Worm (Caenorhabditis elegans): ENCODE data around the gene Y46H3D.1.
"Not testable (repeated sequence)": the region's sequence is repeated elsewhere in the genome, so short reads cannot be mapped to it uniquely, and the experiment has no call there.

Gene Y46H3D.1

DNA sequence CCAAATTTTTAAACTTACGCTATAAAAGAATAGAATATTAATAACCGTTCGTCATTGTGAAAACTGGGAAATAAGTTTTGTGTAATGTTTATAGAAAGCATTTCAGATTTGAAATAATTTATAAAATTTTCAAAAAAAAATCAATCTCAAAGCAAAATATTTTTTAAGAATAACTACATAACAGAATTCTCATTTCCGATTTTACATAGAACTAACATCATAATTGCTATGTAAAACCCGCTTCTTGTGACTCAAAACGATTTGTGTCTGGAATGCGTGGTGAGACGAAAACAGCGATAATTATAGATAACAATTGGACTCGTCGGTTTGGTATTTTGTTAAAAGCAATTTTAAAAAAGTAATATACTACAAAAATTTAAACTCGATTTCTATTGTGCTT lies 38.5 kb downstream of the Y46H3D.1 start, which contains the start of gene srw-91:
srw-91 (minus strand) TSS at position 101 of the 400 bp plus-strand sequence.
- TF ChIP-seq Y116A8C.19 (tag; optimal IDR thresholded peaks at IDR 0.05; ENCODE audit: borderline replicate concordance) (no peak), nhr-20 (tag; optimal IDR thresholded peaks at IDR 0.05) (no peak), lir-3 (tag; optimal IDR thresholded peaks at IDR 0.05; ENCODE audit: poor library complexity) (no peak), ceh-90 (tag; optimal IDR thresholded peaks at IDR 0.05) (no peak)

DNA sequence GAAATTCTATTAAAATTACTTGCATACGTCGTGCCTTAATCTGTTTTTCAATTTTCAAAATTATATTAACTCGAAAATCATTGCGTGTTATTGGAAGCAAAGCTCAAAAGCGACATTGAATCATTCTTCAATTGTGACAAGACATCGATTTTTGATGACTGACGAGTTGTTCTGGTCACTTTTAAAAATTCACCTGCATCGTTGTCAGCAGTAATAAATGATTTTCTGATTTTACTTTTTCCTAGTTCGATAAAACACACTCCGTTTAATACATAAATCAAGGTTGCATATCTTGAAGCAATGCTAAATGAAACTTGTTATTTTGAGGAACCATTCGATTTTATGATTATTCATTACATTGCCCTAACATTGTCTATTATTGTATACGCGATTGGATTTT lies 40.0 kb downstream of the Y46H3D.1 start, which contains the start of gene srh-3:
srh-3 (plus strand) TSS at position 301 of the 400 bp plus-strand sequence.
- TF ChIP-seq fkh-8 (tag; optimal IDR thresholded peaks at IDR 0.05) (no peak), aly-2 (tag; optimal IDR thresholded peaks at IDR 0.05) (no peak), elt-2 (tag; optimal IDR thresholded peaks at IDR 0.05) (no peak), ces-1 (GFP tag; optimal IDR thresholded peaks at IDR 0.05) (no peak), hlh-4 (tag; optimal IDR thresholded peaks at IDR 0.05) (no peak), mdl-1 (tag; optimal IDR thresholded peaks at IDR 0.05) (no peak), dsc-1 (tag; optimal IDR thresholded peaks at IDR 0.05) (no peak), lir-3 (tag; optimal IDR thresholded peaks at IDR 0.05; ENCODE audit: poor library complexity) (no peak), hpl-2 (GFP tag; optimal IDR thresholded peaks at IDR 0.05) (no peak), snpc-4 (tag; optimal IDR thresholded peaks at IDR 0.05) (no peak), zag-1 (tag; optimal IDR thresholded peaks at IDR 0.05) (no peak), nhr-19 (GFP tag; conservative IDR thresholded peaks at IDR 0.05) (no peak), pax-3 (tag; optimal IDR thresholded peaks at IDR 0.05) (no peak), Y116A8C.19 (tag; optimal IDR thresholded peaks at IDR 0.05; ENCODE audit: borderline replicate concordance) (no peak), mef-2 (tag; optimal IDR thresholded peaks at IDR 0.05) (no peak), skn-1 (tag; optimal IDR thresholded peaks at IDR 0.05) (no peak)

DNA sequence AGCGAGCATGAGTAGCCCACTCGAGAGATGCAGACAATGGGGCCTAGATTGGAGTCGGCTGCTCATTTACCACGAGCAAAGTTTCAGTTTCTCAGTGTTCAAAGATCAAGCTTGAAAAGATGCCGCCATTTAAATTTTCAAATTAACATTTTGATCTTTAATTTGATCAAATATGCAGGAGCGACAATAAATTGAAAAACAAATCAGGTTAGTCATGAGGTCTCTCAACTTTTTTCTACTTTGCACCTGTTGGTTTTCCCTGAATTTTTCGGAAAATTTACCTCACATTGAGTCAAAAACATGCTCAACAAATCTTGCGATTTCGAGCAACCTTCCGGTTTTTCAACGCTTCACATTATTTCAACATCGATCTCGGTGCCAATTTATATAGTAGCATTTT lies 43.0 kb downstream of the Y46H3D.1 start, which contains the start of gene srh-5:
srh-5 (plus strand) TSS at position 301 of the 400 bp plus-strand sequence.
- no peak for TF ChIP-seq nhr-71 (tag; optimal IDR thresholded peaks at IDR 0.05)
- no peak for TF ChIP-seq lin-39 (tag; optimal IDR thresholded peaks at IDR 0.05)
- no peak for TF ChIP-seq lin-35 (GFP tag; optimal IDR thresholded peaks at IDR 0.05)
- TF ChIP-seq tlp-1 (tag; optimal IDR thresholded peaks at IDR 0.05) = no peak
- TF ChIP-seq Y116A8C.19 (tag; optimal IDR thresholded peaks at IDR 0.05; ENCODE audit: borderline replicate concordance) = no peak
- no peak for TF ChIP-seq nhr-76 (tag; optimal IDR thresholded peaks at IDR 0.05)
- TF ChIP-seq ceh-8 (GFP tag; optimal IDR thresholded peaks at IDR 0.05) = no peak
- TF ChIP-seq snpc-4 (tag; optimal IDR thresholded peaks at IDR 0.05) = no peak
- no peak for TF ChIP-seq ceh-63 (GFP tag; optimal IDR thresholded peaks at IDR 0.05)
- TF ChIP-seq dsc-1 (tag; optimal IDR thresholded peaks at IDR 0.05) = no peak
- no peak for TF ChIP-seq unc-130 (tag; optimal IDR thresholded peaks at IDR 0.05)
- TF ChIP-seq rnt-1 (tag; optimal IDR thresholded peaks at IDR 0.05) = no peak
- no peak for TF ChIP-seq sptf-1 (tag; optimal IDR thresholded peaks at IDR 0.05)
- no peak for TF ChIP-seq snu-23 (GFP tag; optimal IDR thresholded peaks at IDR 0.05)
- TF ChIP-seq mef-2 (tag; optimal IDR thresholded peaks at IDR 0.05) = no peak
- no peak for TF ChIP-seq aha-1 (tag; optimal IDR thresholded peaks at IDR 0.05)
- TF ChIP-seq zip-4 (GFP tag; optimal IDR thresholded peaks at IDR 0.05) = no peak
- TF ChIP-seq efl-1 (optimal IDR thresholded peaks at IDR 0.05) = no peak
- TF ChIP-seq efl-1 (GFP tag; optimal IDR thresholded peaks at IDR 0.05 in 1 of 2) = no peak
- TF ChIP-seq hpl-2 (GFP tag; optimal IDR thresholded peaks at IDR 0.05) = no peak
- TF ChIP-seq jun-1 (tag; optimal IDR thresholded peaks at IDR 0.05) = no peak

ce11 chrV:1692494-1692893 lies 50.2 kb downstream of the Y46H3D.1 start, which contains the start of gene Y46H3C.5:
TSS of gene Y46H3C.5 (minus strand) at chrV:1692495.
- TF ChIP-seq zip-4 (GFP tag; optimal IDR thresholded peaks at IDR 0.05); ceh-82 (tag; optimal IDR thresholded peaks at IDR 0.05); skn-1 (tag; optimal IDR thresholded peaks at IDR 0.05): not testable (repeated sequence)
